Worm (Caenorhabditis elegans): ENCODE results near the gene epg-4.

The epg-4 gene

ce11 chrIII:7153747-7154238, 28.2 kb upstream of the epg-4 start, which contains the start of gene ogt-1 (continued):
- TF ChIP-seq aha-1 (tag; optimal IDR thresholded peaks at IDR 0.05) (no peak), pqm-1 (tag; optimal IDR thresholded peaks at IDR 0.05) (no peak), lsy-2 (tag; optimal IDR thresholded peaks at IDR 0.05) (peak; percentile 88 to 90), dsc-1 (tag; optimal IDR thresholded peaks at IDR 0.05) (peak; percentile 33), lin-39 (tag; optimal IDR thresholded peaks at IDR 0.05) (no peak), rnt-1 (tag; optimal IDR thresholded peaks at IDR 0.05) (peak; percentile 80), irx-1 (tag; optimal IDR thresholded peaks at IDR 0.05) (peak; percentile 62), nhr-71 (tag; optimal IDR thresholded peaks at IDR 0.05) (peak; percentile 96), dpl-1 (GFP tag; optimal IDR thresholded peaks at IDR 0.05) (peak; percentile 64 to 70 (median 66)), C34B4.2 (tag; optimal IDR thresholded peaks at IDR 0.05) (no peak), ztf-11 (tag; optimal IDR thresholded peaks at IDR 0.05) (no peak), ztf-4 (tag; optimal IDR thresholded peaks at IDR 0.05) (peak; percentile 87), ces-1 (GFP tag; optimal IDR thresholded peaks at IDR 0.05) (no peak), sptf-1 (tag; optimal IDR thresholded peaks at IDR 0.05) (no peak), F16B12.6 (tag; optimal IDR thresholded peaks at IDR 0.05) (peak; percentile 40), ets-5 (GFP tag; IDR thresholded peaks at IDR 0.05) (no peak), unc-130 (tag; optimal IDR thresholded peaks at IDR 0.05) (no peak), lin-13 (GFP tag; optimal IDR thresholded peaks at IDR 0.05) (peak; percentile 82), ceh-88 (GFP tag; IDR thresholded peaks at IDR 0.05) (no peak), nhr-19 (GFP tag; conservative IDR thresholded peaks at IDR 0.05) (peak; percentile 86), aly-2 (tag; optimal IDR thresholded peaks at IDR 0.05) (peak; percentile 66), ceh-63 (GFP tag; optimal IDR thresholded peaks at IDR 0.05) (no peak), jun-1 (tag; optimal IDR thresholded peaks at IDR 0.05) (peak; percentile 68), ama-1 (optimal IDR thresholded peaks at IDR 0.05) (peak; percentile 84), lin-14 (GFP tag; optimal IDR thresholded peaks at IDR 0.05) (peak; percentile 97), vab-15 (tag; optimal IDR thresholded peaks at IDR 0.05) (no peak), fkh-4 (tag; optimal IDR thresholded peaks at IDR 0.05; ENCODE audit: borderline replicate concordance) (no peak), ceh-90 (tag; optimal IDR thresholded peaks at IDR 0.05) (no peak), hpl-2 (GFP tag; optimal IDR thresholded peaks at IDR 0.05) (peak; percentile 36), snu-23 (GFP tag; optimal IDR thresholded peaks at IDR 0.05) (peak; percentile 94), nhr-47 (tag; optimal IDR thresholded peaks at IDR 0.05) (peak; percentile 83), C04F5.9 (tag; optimal IDR thresholded peaks at IDR 0.05) (no peak), nhr-76 (tag; optimal IDR thresholded peaks at IDR 0.05) (no peak), pag-3 (tag; optimal IDR thresholded peaks at IDR 0.05; ENCODE audit: borderline replicate concordance, insufficient read depth) (peak; percentile 16), nhr-85 (tag) (peak; percentile 96), fkh-8 (tag; optimal IDR thresholded peaks at IDR 0.05) (peak; percentile 46), xbp-1 (tag; optimal IDR thresholded peaks at IDR 0.05) (peak; percentile 80), mep-1 (tag; optimal IDR thresholded peaks at IDR 0.05) (peak; percentile 93), nhr-28 (tag; optimal IDR thresholded peaks at IDR 0.05) (no peak), grh-1 (GFP tag; IDR thresholded peaks at IDR 0.05) (peak; percentile 69), nhr-20 (tag; optimal IDR thresholded peaks at IDR 0.05) (peak; percentile 90), alr-1 (tag; optimal IDR thresholded peaks at IDR 0.05; ENCODE audit: borderline replicate concordance) (no peak), nhr-84 (tag; optimal IDR thresholded peaks at IDR 0.05) (no peak), nhr-12 (tag; optimal IDR thresholded peaks at IDR 0.05) (no peak), elt-2 (tag; optimal IDR thresholded peaks at IDR 0.05) (peak; percentile 62), zip-4 (GFP tag; optimal IDR thresholded peaks at IDR 0.05) (no peak), fkh-10 (GFP tag; optimal IDR thresholded peaks at IDR 0.05) (peak; percentile 61), blmp-1 (tag; optimal IDR thresholded peaks at IDR 0.05) (peak; percentile 69), fos-1 (tag; optimal IDR thresholded peaks at IDR 0.05) (peak; percentile 82), pax-3 (tag; optimal IDR thresholded peaks at IDR 0.05) (no peak), Y116A8C.19 (tag; optimal IDR thresholded peaks at IDR 0.05; ENCODE audit: borderline replicate concordance) (no peak), nhr-11 (tag; optimal IDR thresholded peaks at IDR 0.05) (peak; percentile 74), egl-13 (tag; optimal IDR thresholded peaks at IDR 0.05) (peak; percentile 32)
